Worm (Caenorhabditis elegans) whole organism, L4/young adult: ENCODE results near the gene msp-10.

Source experiments
- W03F9.2 ChIP-seq: fragments of 150-350 bp; optimal IDR thresholded peaks from 2 replicates; lab custom pipeline; 2014; ENCODE audit warnings: missing biosample characterization, missing genetic modification characterization
- dao-5 ChIP-seq: sonication (generic microtip); optimal IDR thresholded peaks from 2 replicates; lab custom pipeline; 2016; ENCODE audit warnings: missing genotype, missing genetic modification characterization, moderate library complexity, missing compliant biosample characterization
- him-1 ChIP-seq: sonication (generic microtip); optimal IDR thresholded peaks from 2 replicates; lab custom pipeline; 2016; ENCODE audit warnings: missing genotype, missing genetic modification reagents, missing genetic modification characterization, missing compliant biosample characterization

DNA sequence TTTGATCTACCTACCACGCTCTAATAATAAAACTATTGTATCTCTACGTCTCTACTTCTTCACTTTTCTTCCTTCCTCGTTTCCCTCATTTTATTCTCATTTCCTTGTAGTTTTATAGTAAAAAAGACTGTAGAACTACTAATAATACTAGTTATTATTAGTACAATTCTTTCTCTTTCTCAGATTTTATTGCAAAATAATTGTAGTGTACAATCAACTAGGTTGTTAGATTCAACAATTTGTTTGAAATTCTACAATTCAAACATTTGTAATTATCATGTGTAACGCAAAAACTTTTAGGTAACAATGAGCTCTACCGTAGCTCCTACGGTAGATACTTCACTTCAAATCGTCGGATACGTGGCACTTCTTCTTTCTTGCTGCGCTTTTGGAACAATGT, 18.3 kb downstream of the msp-10 start, which contains the start of gene K07F5.12:
- no peak for TF ChIP-seq him-1
- no peak for TF ChIP-seq W03F9.2 (tag; lab: Kevin White, UChicago)
- TF ChIP-seq dao-5: no peak
